Worm (Caenorhabditis elegans) whole organism, L2 larva: Measurements from ENCODE around the gene pink-1.

Experiments
- R02D3.7 ChIP-seq: fragments of 150-350 bp; optimal IDR thresholded peaks from 2 replicates; lab custom pipeline; 2014; ENCODE audit warnings: missing biosample characterization, missing genetic modification characterization
- Y55F3AM.14 ChIP-seq: fragments of 200-800 bp; sonication (Bioruptor generic); optimal IDR thresholded peaks from 2 replicates; lab custom pipeline; 2018; ENCODE audit warnings: mild to moderate bottlenecking, missing genetic modification characterization, missing compliant biosample characterization
- alr-1 ChIP-seq: fragments of 150-350 bp; optimal IDR thresholded peaks from 2 replicates; lab custom pipeline; 2014; ENCODE audit warnings: missing biosample characterization, missing genetic modification characterization
- egl-27 ChIP-seq: sonication (generic microtip); optimal IDR thresholded peaks from 3 replicates; lab custom pipeline; 2017; ENCODE audit warnings: missing biosample characterization, missing genetic modification reagents, missing genetic modification characterization
- mdl-1 ChIP-seq, 2 experiments: fragments of 150-350 bp in 1 of 2; sonication (generic microtip) in 1 of 2; optimal IDR thresholded peaks; 2 replicates each; lab custom pipeline; 2017; ENCODE audit warnings: missing biosample characterization in 2 of 2, missing genetic modification characterization in 2 of 2
- nhr-77 ChIP-seq: fragments of 150-350 bp; optimal IDR thresholded peaks from 2 replicates; lab custom pipeline; 2014; ENCODE audit warnings: missing biosample characterization, missing genetic modification characterization
- ztf-4 ChIP-seq: fragments of 150-350 bp; optimal IDR thresholded peaks from 2 replicates; lab custom pipeline; 2014; ENCODE audit warnings: missing biosample characterization, missing genetic modification characterization

DNA sequence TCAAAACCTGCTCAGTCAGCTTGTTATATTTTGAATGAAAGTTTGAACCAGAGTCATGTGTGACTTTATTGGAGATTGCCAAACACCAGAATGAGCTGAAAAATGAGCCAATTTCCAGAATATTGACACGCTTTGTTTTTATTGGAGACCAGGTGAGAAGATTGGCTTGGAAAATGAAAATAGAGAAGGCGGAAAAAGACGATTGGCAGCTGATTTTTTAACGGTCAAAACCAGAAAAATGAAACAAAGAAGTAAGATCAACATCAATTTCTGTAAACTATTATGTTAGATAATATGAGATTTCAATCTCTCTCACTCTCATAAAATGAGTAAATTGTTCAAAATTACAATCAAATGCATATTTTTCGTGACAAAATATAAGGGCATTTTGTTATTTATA, 37.6 kb upstream of the pink-1 start, which contains the start of gene srx-114:
- TF ChIP-seq mdl-1 (tag; optimal IDR thresholded peaks at IDR 0.05; lab: Kevin White, UChicago) (no peak), alr-1 (tag; lab: Kevin White, UChicago) (no peak), nhr-77 (no peak), R02D3.7 (no peak), egl-27 (tag; lab: Kevin White, UChicago) (no peak), ztf-4 (no peak), Y55F3AM.14 (GFP tag; lab: Kevin White, UChicago) (no peak)
